Worm (Caenorhabditis elegans) whole organism, mixed stage, embryonic: ENCODE data around the gene gck-4.

Experiments used
- cnd-1 ChIP-seq: fragments of 200-800 bp; sonication (Bioruptor generic); optimal IDR thresholded peaks from 2 replicates; lab custom pipeline; 2018; ENCODE audit warnings: mild to moderate bottlenecking, missing genetic modification characterization, missing compliant biosample characterization
- elt-3 ChIP-seq: fragments of 150-350 bp; optimal IDR thresholded peaks from 2 replicates; lab custom pipeline; 2014; ENCODE audit warnings: missing biosample characterization, missing genetic modification characterization
- lin-32 ChIP-seq: fragments of 200-800 bp; sonication (Bioruptor generic); optimal IDR thresholded peaks from 2 replicates; lab custom pipeline; 2018; ENCODE audit warnings: mild to moderate bottlenecking, missing genetic modification characterization, missing compliant biosample characterization
- mls-2 ChIP-seq: sonication (generic microtip); optimal IDR thresholded peaks from 2 replicates; lab custom pipeline; 2016; ENCODE audit warnings: mild to moderate bottlenecking, missing genetic modification characterization, moderate library complexity, missing compliant biosample characterization
- pha-4 ChIP-seq: fragments of 150-350 bp; optimal IDR thresholded peaks from 2 replicates; lab custom pipeline; 2018; ENCODE audit warnings: missing biosample characterization, missing genetic modification reagents, missing genetic modification characterization
- ztf-11 ChIP-seq: fragments of 150-350 bp; optimal IDR thresholded peaks from 2 replicates; lab custom pipeline; 2014; ENCODE audit warnings: missing biosample characterization, missing genetic modification characterization

DNA sequence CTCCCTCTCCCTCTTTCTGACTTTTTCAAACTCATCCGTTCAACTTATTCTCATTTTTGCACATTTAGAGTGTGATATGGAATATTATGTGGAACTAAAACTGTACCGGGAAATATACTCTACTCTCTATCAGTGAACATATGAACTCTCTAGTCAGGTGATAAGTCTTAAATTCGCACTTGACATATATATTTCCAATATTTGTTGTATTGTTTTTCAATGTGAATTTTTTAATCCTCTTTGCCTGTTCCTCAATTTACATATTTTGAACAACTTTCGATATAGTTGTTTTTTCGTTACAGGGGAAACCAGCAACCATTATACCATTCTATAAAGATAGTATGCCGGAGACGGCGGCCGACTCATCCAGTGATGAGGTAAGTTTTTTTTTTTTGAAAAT lies 16.8 kb upstream of the gck-4 start, which contains the start of gene C04A11.1:
- no peak for TF ChIP-seq lin-32 (GFP tag; lab: Kevin White, UChicago)
- TF ChIP-seq elt-3 (tag; lab: Kevin White, UChicago): no peak
- no peak for TF ChIP-seq ztf-11 (tag; lab: Kevin White, UChicago)
- TF ChIP-seq cnd-1 (tag; lab: Kevin White, UChicago): no peak
- no peak for TF ChIP-seq pha-4 (tag; lab: Kevin White, UChicago)
- no peak for TF ChIP-seq mls-2 (tag; lab: Kevin White, UChicago)
